Worm (Caenorhabditis elegans): ENCODE results near the gene C31H2.14.

DNA sequence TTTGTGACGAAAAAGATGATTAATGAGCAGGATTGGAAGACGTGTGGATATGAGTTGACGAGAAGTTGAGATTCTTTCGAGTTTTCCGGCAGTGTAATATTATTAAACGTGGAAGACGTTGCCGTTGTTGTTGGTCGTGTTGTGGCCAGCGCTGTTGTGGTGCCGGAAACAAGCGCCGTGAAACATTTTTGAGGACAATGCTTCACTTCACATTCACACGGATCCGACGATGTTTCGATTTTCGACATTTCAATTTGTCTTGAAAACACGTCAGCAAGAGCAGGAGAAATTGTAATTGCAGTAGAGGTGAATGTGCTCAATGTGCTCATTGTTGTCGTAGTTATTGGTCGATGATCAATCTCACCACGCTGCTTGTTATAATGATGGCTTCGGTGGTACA is 20.8 kb downstream of the C31H2.14 start:
- no peak for TF ChIP-seq hlh-11 (tag; optimal IDR thresholded peaks at IDR 0.05)
- TF ChIP-seq F49E8.2 (tag; optimal IDR thresholded peaks at IDR 0.05; ENCODE audit: borderline replicate concordance), result no peak
